Worm (Caenorhabditis elegans) whole organism, dauer: ENCODE data around the gene srx-26.

Source experiments
- unc-62 ChIP-seq: sonication (generic microtip); optimal IDR thresholded peaks from 2 replicates; lab custom pipeline; 2017; ENCODE audit warnings: missing biosample characterization, missing genetic modification reagents, missing genetic modification characterization

The srx-26 gene

ce11 chrV:2716933-2717332 lies 36.0 kb downstream of the srx-26 start:
- no peak for TF ChIP-seq unc-62

ce11 chrV:2713532-2713931 lies 39.4 kb downstream of the srx-26 start, which contains the start of gene srt-28:
srt-28 (minus strand) TSS chrV:2713632.
- TF ChIP-seq unc-62, result no peak

DNA sequence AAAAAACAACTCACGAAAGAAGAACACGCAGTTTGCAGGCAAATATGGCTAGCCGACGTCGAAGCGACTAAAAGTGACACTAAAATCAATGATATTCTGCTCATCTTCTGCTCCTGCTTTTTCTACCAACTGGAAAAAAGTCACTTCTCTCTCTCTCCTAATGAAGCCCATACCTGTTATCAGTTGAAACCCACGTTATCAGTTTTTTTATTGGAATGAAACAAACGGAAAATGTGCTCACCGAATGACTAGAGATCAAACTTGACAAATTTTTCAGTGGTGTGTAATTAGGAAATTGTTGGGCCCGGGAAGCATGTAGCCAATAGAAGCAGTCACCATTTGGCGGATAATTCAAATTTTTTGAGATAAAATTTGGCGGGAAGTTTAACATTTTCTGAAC lies 41.5 kb downstream of the srx-26 start, which contains the start of gene C24B9.3:
Gene C24B9.3, minus strand, starts transcription at position 171 of the 400 bp plus-strand sequence.
- TF ChIP-seq unc-62, result no peak

DNA sequence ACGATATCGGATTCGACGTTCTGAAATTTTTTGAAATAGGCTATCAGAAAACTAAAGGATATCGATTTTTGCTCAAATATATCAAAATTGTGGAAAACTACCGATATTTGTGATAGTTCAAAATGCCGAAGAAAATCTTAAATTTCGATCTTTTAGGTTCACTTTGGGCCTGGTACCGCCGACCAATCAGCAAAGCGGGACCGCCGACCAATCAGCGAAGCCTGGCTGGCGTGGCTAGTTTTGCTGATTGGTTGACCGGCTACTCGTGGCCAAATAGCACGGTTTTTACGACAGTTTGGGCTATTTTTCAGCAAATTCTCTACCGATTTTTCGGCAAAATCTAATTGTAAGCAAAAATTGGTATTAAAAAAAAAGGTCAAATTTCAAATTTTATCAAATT lies 42.7 kb downstream of the srx-26 start:
- no peak for TF ChIP-seq unc-62

- no peak for TF ChIP-seq unc-62
Measured at ce11 chrV:2706379-2706778, 46.5 kb downstream of the srx-26 start.

ce11 chrV:2703299-2703698 lies 49.6 kb downstream of the srx-26 start:
- TF ChIP-seq unc-62, result no peak

- no peak for TF ChIP-seq unc-62
Measured at ce11 chrV:2702883-2703282, 50.0 kb downstream of the srx-26 start.
